Fruit fly (Drosophila melanogaster): ENCODE data around the gene CG14259.

The CG14259 gene

dm6 chr3R:27069810-27070625 is 24.3 kb upstream of the CG14259 start, which contains the start of gene spz (continued):
- TF ChIP-seq klu (GFP tag; IDR thresholded peaks at IDR 0.05) (no peak), aop (GFP tag; IDR thresholded peaks at IDR 0.05) (no peak), CG11456 (GFP tag; IDR thresholded peaks at IDR 0.05) (no peak), da (GFP tag; optimal IDR thresholded peaks at IDR 0.05) (no peak), CG17829 (tag; optimal IDR thresholded peaks at IDR 0.05) (no peak), CG3838 (GFP tag; optimal IDR thresholded peaks at IDR 0.05) (no peak), ato (GFP tag; IDR thresholded peaks at IDR 0.05; ENCODE audit: partially characterized antibody) (no peak), Meics (GFP tag; optimal IDR thresholded peaks at IDR 0.05) (peak; percentile 7), CG30020 (tag; optimal IDR thresholded peaks at IDR 0.05) (no peak), HmgD (GFP tag; optimal IDR thresholded peaks at IDR 0.05) (no peak), mld (GFP tag; IDR thresholded peaks at IDR 0.05; ENCODE audit: partially characterized antibody) (no peak), CG11247 (GFP tag; IDR thresholded peaks at IDR 0.05) (no peak), CG18476 (GFP tag; optimal IDR thresholded peaks at IDR 0.05) (no peak), lbe (GFP tag; optimal IDR thresholded peaks at IDR 0.05) (no peak), jumu (GFP tag; optimal IDR thresholded peaks at IDR 0.05) (no peak), Nf-YC (tag; optimal IDR thresholded peaks at IDR 0.05) (no peak), Atf-2 (GFP tag; optimal IDR thresholded peaks at IDR 0.05) (no peak), Pdp1 (GFP tag; optimal IDR thresholded peaks at IDR 0.05) (no peak), NFAT (GFP tag; IDR thresholded peaks at IDR 0.05) (no peak), jing (GFP tag; optimal IDR thresholded peaks at IDR 0.05) (no peak), psq (GFP tag; optimal IDR thresholded peaks at IDR 0.05) (no peak), Dfd (GFP tag; optimal IDR thresholded peaks at IDR 0.05) (no peak), Chrac-16 (GFP tag; optimal IDR thresholded peaks at IDR 0.05) (no peak), Xrp1 (GFP tag; IDR thresholded peaks at IDR 0.05) (no peak), Hmx (GFP tag; optimal IDR thresholded peaks at IDR 0.05) (no peak), Bteb2 (GFP tag; optimal IDR thresholded peaks at IDR 0.05) (no peak), fd3F (GFP tag; optimal IDR thresholded peaks at IDR 0.05) (no peak), CG1233 (GFP tag; optimal IDR thresholded peaks at IDR 0.05) (no peak), chm (GFP tag; IDR thresholded peaks at IDR 0.05) (no peak), Dip3 (GFP tag; optimal IDR thresholded peaks at IDR 0.05) (no peak), Xbp1 (GFP tag; optimal IDR thresholded peaks at IDR 0.05) (peak; percentile 32), Dp (GFP tag; optimal IDR thresholded peaks at IDR 0.05) (no peak), pan (optimal IDR thresholded peaks at IDR 0.05) (no peak), pan (GFP tag; optimal IDR thresholded peaks at IDR 0.05 in 1 of 2, IDR thresholded peaks at IDR 0.05 in 1 of 2) (peak in 1 of 2 experiments; percentile 29), MBD-R2 (GFP tag; IDR thresholded peaks at IDR 0.05) (no peak), Eip74EF (GFP tag; optimal IDR thresholded peaks at IDR 0.05) (no peak), pzg (GFP tag; optimal IDR thresholded peaks at IDR 0.05) (no peak), grn (GFP tag; optimal IDR thresholded peaks at IDR 0.05) (peak; percentile 53), kni (GFP tag; optimal IDR thresholded peaks at IDR 0.05) (peak; percentile 9)

dm6 chr3R:27070906-27071498 is 23.3 kb upstream of the CG14259 start:
- TF ChIP-seq Nf-YA (GFP tag; IDR thresholded peaks at IDR 0.05) (no peak), Pdp1 (GFP tag; optimal IDR thresholded peaks at IDR 0.05) (no peak), CG10979 (tag; optimal IDR thresholded peaks at IDR 0.05) (no peak), CG1603 (tag; optimal IDR thresholded peaks at IDR 0.05) (no peak), bowl (GFP tag; IDR thresholded peaks at IDR 0.05) (0 out of 2 replicates have a peak, but pooled peaks have one; percentile 6), bbx (GFP tag; IDR thresholded peaks at IDR 0.05; ENCODE audit: partially characterized antibody) (no peak), Sox102F (GFP tag; optimal IDR thresholded peaks at IDR 0.05) (peak; percentile 24), oc (tag; optimal IDR thresholded peaks at IDR 0.05) (no peak), ro (GFP tag; IDR thresholded peaks at IDR 0.05) (no peak), NC2β (GFP tag; optimal IDR thresholded peaks at IDR 0.05) (no peak), CG2678 (tag; optimal IDR thresholded peaks at IDR 0.05) (no peak), Bgb (GFP tag; IDR thresholded peaks at IDR 0.05; ENCODE audit: partially characterized antibody) (no peak), CG5180 (GFP tag; optimal IDR thresholded peaks at IDR 0.05) (no peak)
